Worm (Caenorhabditis elegans) whole organism, L3 larva: ENCODE data around the gene ttr-19.

Experiments used
- ama-1 ChIP-seq: fragments of 150-350 bp; optimal IDR thresholded peaks from 2 replicates; lab custom pipeline; 2018
- fkh-10 ChIP-seq: sonication (generic microtip); optimal IDR thresholded peaks from 2 replicates; lab custom pipeline; 2017; ENCODE audit warnings: missing biosample characterization, missing genetic modification reagents, missing genetic modification characterization
- mdl-1 ChIP-seq: fragments of 150-350 bp; optimal IDR thresholded peaks from 2 replicates; lab custom pipeline; 2014; ENCODE audit warnings: missing biosample characterization, missing genetic modification characterization
- nhr-11 ChIP-seq: fragments of 150-350 bp; optimal IDR thresholded peaks from 2 replicates; lab custom pipeline; 2014; ENCODE audit warnings: missing biosample characterization, missing genetic modification characterization

DNA sequence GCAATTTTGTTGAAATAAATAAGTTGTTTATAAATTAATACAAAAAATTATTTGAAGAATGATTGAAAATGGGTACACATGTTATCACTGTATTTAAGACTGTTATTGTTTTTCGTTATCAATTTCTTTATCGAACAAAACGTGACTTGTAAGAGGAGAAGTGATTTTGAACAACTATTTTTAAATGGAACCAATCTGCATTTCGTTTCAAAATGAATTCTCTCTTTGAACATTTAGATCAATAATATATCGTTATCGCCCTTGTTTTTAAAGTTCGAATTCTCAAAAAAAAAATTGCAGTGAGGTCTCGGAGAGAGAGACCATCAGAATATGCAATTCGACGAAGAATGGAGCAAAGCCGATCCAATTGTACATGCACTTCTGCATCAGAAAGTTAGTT lies 48.0 kb downstream of the ttr-19 start, which contains the start of gene cul-5:
- TF ChIP-seq nhr-11: no peak
- TF ChIP-seq mdl-1 (tag; lab: Kevin White, UChicago): no peak
- no peak for TF ChIP-seq ama-1
- no peak for TF ChIP-seq fkh-10
